Worm (Caenorhabditis elegans) whole organism, young adult: ENCODE data around the gene pcp-1.

Experiments
- Y67H2A.10 ChIP-seq: fragments of 200-800 bp; sonication (Bioruptor generic); conservative IDR thresholded peaks from 2 replicates; pipeline ENCODE4 v1.3.6; 2022; ENCODE audit warnings: missing genetic modification reagents, missing genetic modification characterization, missing compliant biosample characterization
- ceh-40 ChIP-seq: fragments of 200-800 bp; sonication (Bioruptor generic); IDR thresholded peaks from 2 replicates; pipeline ENCODE4 v1.3.6; 2022; ENCODE audit warnings: missing genetic modification characterization, missing compliant biosample characterization
- egl-18 ChIP-seq: fragments of 200-800 bp; sonication (Bioruptor generic); IDR thresholded peaks from 2 replicates; pipeline ENCODE4 v1.3.6; 2022; ENCODE audit warnings: missing genetic modification reagents, missing genetic modification characterization, missing compliant biosample characterization
- him-1 ChIP-seq: sonication (generic microtip); optimal IDR thresholded peaks from 2 replicates; lab custom pipeline; 2016; ENCODE audit warnings: missing genotype, missing genetic modification reagents, missing genetic modification characterization, missing compliant biosample characterization
- lin-40 ChIP-seq: sonication (generic microtip); optimal IDR thresholded peaks from 2 replicates; lab custom pipeline; 2016; ENCODE audit warnings: missing genetic modification characterization, mild to moderate bottlenecking, missing compliant biosample characterization, missing genotype, missing genetic modification reagents
- mxl-1 ChIP-seq: sonication (generic microtip); optimal IDR thresholded peaks from 2 replicates; lab custom pipeline; 2016; ENCODE audit warnings: missing genetic modification characterization, missing compliant biosample characterization
- nhr-27 ChIP-seq: fragments of 200-800 bp; sonication (Bioruptor generic); optimal IDR thresholded peaks from 2 replicates; lab custom pipeline; 2018; ENCODE audit warnings: mild to moderate bottlenecking, missing genetic modification characterization, moderate library complexity, missing compliant biosample characterization
- pha-4 ChIP-seq: fragments of 150-350 bp; sonication (generic microtip); optimal IDR thresholded peaks from 2 replicates; lab custom pipeline; 2014; ENCODE audit warnings: missing biosample characterization, missing genetic modification reagents, missing genetic modification characterization
- unc-62 ChIP-seq: fragments of 150-350 bp; optimal IDR thresholded peaks from 2 replicates; lab custom pipeline; 2014; ENCODE audit warnings: missing biosample characterization, missing genetic modification reagents, missing genetic modification characterization
- ztf-25 ChIP-seq: fragments of 200-800 bp; sonication (Bioruptor generic); IDR thresholded peaks from 2 replicates; pipeline ENCODE4 v1.3.6; 2022; ENCODE audit warnings: missing genetic modification reagents, missing genetic modification characterization, missing compliant biosample characterization
- ztf-28 ChIP-seq: fragments of 200-800 bp; sonication (Bioruptor generic); IDR thresholded peaks from 2 replicates; pipeline ENCODE4 v1.3.6; 2022; ENCODE audit warnings: missing genetic modification reagents, missing genetic modification characterization, missing compliant biosample characterization

DNA sequence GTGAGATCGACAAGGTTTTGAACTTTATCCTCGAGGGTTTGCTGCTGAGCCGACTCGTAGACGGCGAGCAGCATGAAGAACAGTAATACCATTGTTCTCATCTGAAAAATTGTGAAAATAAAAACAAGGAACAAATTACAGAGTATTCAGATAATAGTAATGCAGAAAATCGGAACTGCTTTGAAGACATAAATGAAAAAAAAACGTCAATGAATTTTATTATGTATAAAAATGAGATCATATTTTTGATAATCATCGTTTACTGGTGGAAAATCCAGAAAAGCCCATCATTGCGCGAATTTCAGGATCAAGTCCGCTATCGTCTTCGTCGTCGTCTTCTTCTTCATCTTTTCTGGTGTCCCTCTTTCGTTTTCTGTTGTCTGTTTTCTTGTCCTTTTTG is 10.3 kb downstream of the pcp-1 start, which contains the start of gene ZK686.3:
- TF ChIP-seq egl-18 (GFP tag; lab: Robert Waterston, UW) (no peak), pha-4 (tag; lab: Kevin White, UChicago) (no peak), unc-62 (GFP tag; lab: Kevin White, UChicago) (no peak), nhr-27 (tag; lab: Kevin White, UChicago) (no peak), ztf-25 (GFP tag; lab: Robert Waterston, UW) (no peak), ztf-28 (no peak), mxl-1 (tag; lab: Kevin White, UChicago) (no peak), lin-40 (tag; lab: Kevin White, UChicago) (no peak), ceh-40 (GFP tag; lab: Robert Waterston, UW) (no peak), Y67H2A.10 (no peak), him-1 (tag; lab: Kevin White, UChicago) (no peak)
